Worm (Caenorhabditis elegans): ENCODE data around the gene Y39A1A.16.

- TF ChIP-seq T22C8.4 (GFP tag; IDR thresholded peaks at IDR 0.05) (no peak), flt-1 (GFP tag; IDR thresholded peaks at IDR 0.05) (no peak), med-1 (GFP tag; optimal IDR thresholded peaks at IDR 0.05; ENCODE audit: insufficient read depth) (no peak), ztf-23 (GFP tag; IDR thresholded peaks at IDR 0.05) (no peak), tab-1 (GFP tag; IDR thresholded peaks at IDR 0.05) (no peak), cog-1 (tag; optimal IDR thresholded peaks at IDR 0.05) (no peak)
Measured at ce11 chrIII:10642781-10643180, 36.3 kb upstream of the Y39A1A.16 start, which contains the start of the genes dhs-11 and orc-1.

Data from whole organism, midembryonic.